Worm (Caenorhabditis elegans): ENCODE measurements around the gene ZK616.1.

ce11 chrIV:5388477-5389065 lies 12.1 kb upstream of the ZK616.1 start, which contains the start of gene elo-6:
- TF ChIP-seq him-1 (tag; optimal IDR thresholded peaks at IDR 0.05) (no peak), dao-5 (tag; optimal IDR thresholded peaks at IDR 0.05) (no peak)

Measured in whole organism, L4/young adult.